Worm (Caenorhabditis elegans): ENCODE measurements around the gene cls-2.

Gene cls-2

DNA sequence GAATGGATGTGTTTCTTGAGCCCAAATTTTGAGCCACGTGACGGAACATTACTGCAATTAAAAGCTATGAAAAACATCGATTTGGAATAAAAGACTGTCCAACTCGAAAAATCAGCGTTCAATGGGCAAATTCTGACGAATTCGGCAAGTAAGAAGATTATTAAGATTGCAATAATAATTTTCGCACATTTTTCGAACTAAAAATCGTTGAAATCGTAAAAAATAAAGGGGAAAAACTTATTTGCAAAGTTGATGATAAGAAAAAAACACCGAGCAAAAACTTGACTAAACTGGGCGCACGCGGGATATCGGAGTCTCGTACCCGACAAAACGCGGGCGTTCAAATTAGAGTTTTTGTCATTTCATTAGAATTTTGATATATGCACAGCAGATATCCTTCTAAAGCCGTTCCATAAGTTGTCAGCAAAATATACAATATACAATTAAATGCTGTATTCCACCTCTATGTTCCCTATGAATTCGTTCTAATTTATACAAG lies 34.5 kb downstream of the cls-2 start, which contains the start of the genes mccc-2 and mrpl-44:
Gene mccc-2 (minus strand): TSS at position 51 of the 499 bp plus-strand sequence.
Gene mrpl-44 (minus strand): TSS at position 51 of the 499 bp plus-strand sequence.
- TF ChIP-seq unc-62 (GFP tag; optimal IDR thresholded peaks at IDR 0.05): no peak

DNA sequence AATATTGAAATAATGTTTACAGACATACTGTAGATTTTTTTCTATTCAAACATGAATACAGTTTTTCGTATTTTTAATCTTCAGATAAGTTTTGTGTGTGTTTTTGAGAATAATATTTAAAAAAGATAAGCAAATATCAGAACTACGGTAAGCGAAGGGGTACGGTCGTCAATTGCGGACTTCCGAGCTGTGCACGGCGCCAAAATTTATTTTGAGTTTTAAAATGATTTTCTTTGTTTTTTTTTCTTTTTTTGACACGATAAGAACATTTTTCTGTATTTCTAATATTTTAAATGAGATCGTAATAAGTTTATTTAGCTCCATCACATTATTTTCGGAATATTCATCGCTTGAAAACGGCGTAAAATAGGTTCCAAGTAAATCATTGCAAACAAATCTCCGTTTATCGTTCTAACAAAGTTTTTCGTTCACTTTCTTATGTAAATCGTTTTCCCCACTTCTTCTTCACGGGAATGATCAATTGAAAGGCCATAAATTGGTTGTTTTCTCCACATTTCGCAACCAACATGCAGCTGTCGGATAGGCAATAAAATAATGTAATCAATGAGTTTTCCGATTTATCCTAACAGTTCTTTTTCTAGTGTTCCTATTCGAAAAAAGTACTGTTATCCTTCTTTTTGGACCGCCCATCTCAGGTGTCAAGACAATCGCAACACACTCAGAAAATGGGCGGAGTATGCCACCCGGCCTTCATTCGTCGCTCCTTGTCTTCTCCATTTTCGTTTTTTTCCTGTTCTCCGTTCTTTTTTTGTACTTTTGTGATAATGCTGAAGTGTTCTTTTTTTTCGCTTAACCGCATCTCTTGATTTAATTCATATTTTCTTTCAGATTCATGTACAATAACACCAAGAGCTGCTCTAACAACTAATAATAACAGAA lies 36.8 kb downstream of the cls-2 start, which contains the start of gene glp-1:
Gene glp-1 (plus strand): TSS at position 850 of the 900 bp plus-strand sequence.
- TF ChIP-seq unc-62 (GFP tag; optimal IDR thresholded peaks at IDR 0.05): no peak

DNA sequence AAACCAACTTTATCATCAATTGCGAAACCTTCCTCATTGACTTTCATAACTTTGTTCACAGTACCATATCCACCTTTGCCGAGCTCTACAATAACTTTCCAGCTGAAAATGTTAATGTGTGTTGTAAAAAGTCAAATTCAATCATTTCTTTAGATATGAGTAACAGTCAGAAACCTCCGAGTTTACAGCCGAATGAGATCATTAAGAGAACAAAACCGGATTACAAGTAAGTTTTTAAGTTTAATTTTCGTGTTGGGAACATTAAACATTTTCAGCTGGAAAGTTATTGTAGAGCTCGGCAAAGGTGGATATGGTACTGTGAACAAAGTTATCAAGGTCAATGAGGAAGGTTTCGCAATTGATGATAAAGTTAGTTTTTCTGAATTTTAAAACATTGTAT lies 46.4 kb downstream of the cls-2 start, which contains the start of gene ZK507.1:
Gene ZK507.1 (minus strand): TSS at position 101 of the 400 bp plus-strand sequence.
- no peak for TF ChIP-seq unc-62 (GFP tag; optimal IDR thresholded peaks at IDR 0.05)

DNA sequence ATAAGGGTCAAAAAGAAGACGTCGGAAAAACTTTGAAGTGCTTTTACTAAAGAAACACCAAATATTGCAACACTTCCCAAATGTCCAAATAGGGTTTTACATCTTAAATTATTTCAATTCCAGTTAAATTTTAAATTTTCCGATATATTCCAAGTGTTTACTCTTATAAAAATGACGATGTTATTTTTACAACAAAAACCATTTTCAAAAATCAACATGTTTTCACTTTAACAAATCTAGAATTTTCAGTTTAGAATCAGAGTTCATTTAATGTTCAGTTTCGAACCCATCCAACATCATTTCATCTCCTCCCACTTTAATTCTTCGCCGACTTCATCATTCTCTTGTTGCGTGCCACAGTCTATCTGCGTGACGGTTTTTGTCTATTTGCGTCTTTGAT lies 48.8 kb downstream of the cls-2 start, which contains the start of gene dos-1:
Gene dos-1 (plus strand): TSS at position 301 of the 400 bp plus-strand sequence.
- TF ChIP-seq unc-62 (GFP tag; optimal IDR thresholded peaks at IDR 0.05): no peak

DNA sequence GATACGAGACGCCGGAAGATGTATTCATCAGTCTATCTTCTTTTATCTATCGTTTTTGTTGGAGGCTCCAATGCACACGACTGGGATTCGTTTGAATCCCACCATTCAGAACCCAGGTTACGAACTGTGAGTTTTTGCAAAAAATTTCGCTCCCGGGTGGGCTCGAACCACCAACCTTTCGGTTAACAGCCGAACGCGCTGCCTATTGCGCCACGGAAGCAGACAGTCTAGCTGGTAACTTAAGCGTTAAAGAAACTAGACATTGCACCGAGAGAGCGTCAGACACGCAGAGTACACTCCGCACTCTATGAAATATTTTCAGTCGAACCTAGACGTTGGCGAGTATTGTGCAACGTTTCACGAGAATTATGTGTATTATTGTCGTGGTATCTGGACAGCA lies 49.2 kb downstream of the cls-2 start:
- no peak for TF ChIP-seq unc-62 (GFP tag; optimal IDR thresholded peaks at IDR 0.05)

- no peak for TF ChIP-seq unc-62 (GFP tag; optimal IDR thresholded peaks at IDR 0.05)
These were observed 50.8 kb downstream of the cls-2 start for ce11 chrIII:9105653-9106052.
